Fruit fly (Drosophila melanogaster) whole organism, embryonic: ENCODE data around the gene mol.

ENCODE experiments used
- CG11504 ChIP-seq: fragments of 200-800 bp; sonication (Bioruptor generic); optimal IDR thresholded peaks from 3 replicates; lab custom pipeline; 2019; ENCODE audit warnings: missing biosample characterization, mild to moderate bottlenecking, missing genetic modification characterization, moderate library complexity
- CG17612 ChIP-seq: fragments of 200-800 bp; sonication (Bioruptor generic); IDR thresholded peaks from 2 replicates; pipeline ENCODE4 v1.3.6; 2022; ENCODE audit warnings: missing biosample characterization, missing genetic modification characterization
- Hand ChIP-seq: fragments of 200-800 bp; sonication (Bioruptor generic); optimal IDR thresholded peaks from 2 replicates; lab custom pipeline; 2017; ENCODE audit warnings: mild to moderate bottlenecking, missing biosample characterization, missing genetic modification reagents, missing genetic modification characterization
- repo ChIP-seq: fragments of 200-800 bp; sonication (Bioruptor generic); optimal IDR thresholded peaks from 2 replicates; lab custom pipeline; 2016; ENCODE audit warnings: missing biosample characterization, missing genetic modification characterization

DNA sequence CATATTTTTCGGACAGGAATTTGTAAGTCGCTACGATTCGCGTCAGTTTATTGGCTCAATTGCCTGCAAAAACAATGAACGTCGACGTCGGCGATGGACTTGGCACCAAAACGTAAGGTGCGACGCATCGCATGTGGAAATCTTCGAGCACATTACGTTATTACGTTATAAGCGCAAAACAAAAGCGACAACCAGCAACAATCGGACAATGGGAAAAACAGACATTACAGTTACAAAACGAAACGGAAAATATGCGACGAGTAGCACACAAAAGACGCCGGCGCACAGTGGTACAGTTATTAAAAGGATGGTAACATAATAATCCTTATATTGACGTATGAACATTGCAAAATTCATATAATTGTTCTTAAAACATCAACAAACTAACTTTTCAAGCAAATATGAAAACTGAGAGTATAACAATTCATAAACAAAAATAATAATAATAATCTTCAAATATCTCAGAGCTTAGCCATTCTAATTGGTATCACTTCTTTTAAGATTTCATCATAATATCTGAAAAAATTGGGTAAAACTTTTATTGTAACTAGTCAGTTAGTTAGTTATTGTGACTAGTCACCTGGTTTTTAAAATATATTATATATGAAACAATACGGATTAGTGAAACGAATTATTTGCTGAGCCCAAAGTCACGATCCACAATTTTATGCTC, 2.4 kb downstream of the mol start:
- TF ChIP-seq CG17612 (no peak), repo (GFP tag; lab: Kevin White, UChicago) (no peak), Hand (no peak), CG11504 (tag; lab: Kevin White, UChicago) (peak; percentile 68)
